Worm (Caenorhabditis elegans) whole organism, L3 larva: ENCODE data around the gene pdf-1.

ENCODE experiments used
- ceh-82 ChIP-seq: fragments of 150-350 bp; optimal IDR thresholded peaks from 2 replicates; lab custom pipeline; 2014; ENCODE audit warnings: missing biosample characterization, missing genetic modification characterization
- jun-1 ChIP-seq: fragments of 150-350 bp; optimal IDR thresholded peaks from 2 replicates; lab custom pipeline; 2014; ENCODE audit warnings: missing biosample characterization, missing genetic modification reagents, missing genetic modification characterization
- nhr-25 ChIP-seq: sonication (generic microtip); optimal IDR thresholded peaks from 2 replicates; lab custom pipeline; 2017; ENCODE audit warnings: missing biosample characterization, missing genetic modification characterization

- TF ChIP-seq ceh-82 (tag; lab: Kevin White, UChicago) (no peak), nhr-25 (no peak), jun-1 (tag; lab: Kevin White, UChicago) (no peak)
Observed at ce11 chrIII:6873724-6874123, 38.6 kb downstream of the pdf-1 start.
